Worm (Caenorhabditis elegans) whole organism, mixed stage, embryonic: ENCODE results near the gene C33F10.8.
"Not testable (repeated sequence)": the region's sequence is repeated elsewhere in the genome, so short reads cannot be mapped to it uniquely, and the experiment has no call there.

Source experiments
- M03D4.4 ChIP-seq: sonication (generic microtip); optimal IDR thresholded peaks from 2 replicates; lab custom pipeline; 2017; ENCODE audit warnings: mild to moderate bottlenecking, missing genetic modification characterization, missing compliant biosample characterization
- bed-3 ChIP-seq: fragments of 200-800 bp; sonication (Bioruptor generic); optimal IDR thresholded peaks from 3 replicates; lab custom pipeline; 2018; ENCODE audit warnings: mild to moderate bottlenecking, missing genetic modification characterization, moderate library complexity, missing compliant biosample characterization
- blmp-1 ChIP-seq: fragments of 150-350 bp; optimal IDR thresholded peaks from 2 replicates; lab custom pipeline; 2014; ENCODE audit warnings: missing biosample characterization, missing genetic modification characterization
- ceh-43 ChIP-seq: fragments of 200-800 bp; sonication (Bioruptor generic); optimal IDR thresholded peaks from 2 replicates; lab custom pipeline; 2018; ENCODE audit warnings: mild to moderate bottlenecking, missing genetic modification characterization, moderate library complexity, missing compliant biosample characterization
- ceh-83 ChIP-seq: fragments of 200-800 bp; sonication (Bioruptor generic); optimal IDR thresholded peaks from 2 replicates; lab custom pipeline; 2018; ENCODE audit warnings: mild to moderate bottlenecking, missing genetic modification characterization, missing compliant biosample characterization
- cnd-1 ChIP-seq: fragments of 200-800 bp; sonication (Bioruptor generic); optimal IDR thresholded peaks from 2 replicates; lab custom pipeline; 2018; ENCODE audit warnings: mild to moderate bottlenecking, missing genetic modification characterization, missing compliant biosample characterization
- drap-1 ChIP-seq: fragments of 200-800 bp; sonication (Bioruptor generic); optimal IDR thresholded peaks from 3 replicates; lab custom pipeline; 2018; ENCODE audit warnings: mild to moderate bottlenecking, missing genetic modification characterization, missing compliant biosample characterization
- elt-1 ChIP-seq: sonication (generic microtip); optimal IDR thresholded peaks from 2 replicates; lab custom pipeline; 2017; ENCODE audit warnings: missing genetic modification characterization, mild to moderate bottlenecking, missing compliant biosample characterization, antibody characterized with exemption, moderate library complexity, borderline replicate concordance; ENCODE audit not compliant: insufficient read depth
- elt-3 ChIP-seq: fragments of 150-350 bp; optimal IDR thresholded peaks from 2 replicates; lab custom pipeline; 2014; ENCODE audit warnings: missing biosample characterization, missing genetic modification characterization
- flh-1 ChIP-seq: fragments of 200-800 bp; sonication (Bioruptor generic); optimal IDR thresholded peaks from 2 replicates; lab custom pipeline; 2018; ENCODE audit warnings: mild to moderate bottlenecking, missing genetic modification characterization, moderate library complexity, missing compliant biosample characterization
- ham-2 ChIP-seq: fragments of 200-800 bp; sonication (Bioruptor generic); optimal IDR thresholded peaks from 2 replicates; lab custom pipeline; 2018; ENCODE audit warnings: mild to moderate bottlenecking, missing genetic modification characterization, missing compliant biosample characterization
- hlh-1 ChIP-seq: fragments of 150-350 bp; optimal IDR thresholded peaks from 2 replicates; lab custom pipeline; 2014; ENCODE audit warnings: missing biosample characterization, missing genetic modification reagents, missing genetic modification characterization
- lin-13 ChIP-seq: fragments of 150-350 bp; optimal IDR thresholded peaks from 2 replicates; lab custom pipeline; 2014; ENCODE audit warnings: missing biosample characterization, missing genetic modification characterization
- lin-32 ChIP-seq: fragments of 200-800 bp; sonication (Bioruptor generic); optimal IDR thresholded peaks from 2 replicates; lab custom pipeline; 2018; ENCODE audit warnings: mild to moderate bottlenecking, missing genetic modification characterization, missing compliant biosample characterization
- lsy-2 ChIP-seq: fragments of 150-350 bp; optimal IDR thresholded peaks from 2 replicates; lab custom pipeline; 2014; ENCODE audit warnings: missing biosample characterization, missing genetic modification characterization
- mab-5 ChIP-seq: fragments of 150-350 bp; optimal IDR thresholded peaks from 2 replicates; lab custom pipeline; 2014; ENCODE audit warnings: missing biosample characterization, missing genetic modification characterization
- nhr-12 ChIP-seq: fragments of 150-350 bp; optimal IDR thresholded peaks from 2 replicates; lab custom pipeline; 2014; ENCODE audit warnings: missing biosample characterization, missing genetic modification characterization
- nhr-2 ChIP-seq: fragments of 150-350 bp; optimal IDR thresholded peaks from 2 replicates; lab custom pipeline; 2014; ENCODE audit warnings: missing biosample characterization, missing genetic modification characterization
- nhr-237 ChIP-seq: fragments of 150-350 bp; optimal IDR thresholded peaks from 2 replicates; lab custom pipeline; 2014; ENCODE audit warnings: missing biosample characterization, missing genetic modification characterization
- nhr-28 ChIP-seq: fragments of 150-350 bp; optimal IDR thresholded peaks from 2 replicates; lab custom pipeline; 2014; ENCODE audit warnings: missing biosample characterization, missing genetic modification characterization
- nhr-76 ChIP-seq: sonication (generic microtip); optimal IDR thresholded peaks from 2 replicates; lab custom pipeline; 2017; ENCODE audit warnings: missing biosample characterization, missing genetic modification characterization
- pha-4 ChIP-seq: fragments of 150-350 bp; optimal IDR thresholded peaks from 2 replicates; lab custom pipeline; 2018; ENCODE audit warnings: missing biosample characterization, missing genetic modification reagents, missing genetic modification characterization
- sem-2 ChIP-seq: fragments of 200-800 bp; sonication (Bioruptor generic); optimal IDR thresholded peaks from 2 replicates; lab custom pipeline; 2018; ENCODE audit warnings: mild to moderate bottlenecking, missing genetic modification characterization, missing compliant biosample characterization
- snpc-4 ChIP-seq: fragments of 150-350 bp; optimal IDR thresholded peaks from 2 replicates; lab custom pipeline; 2014; ENCODE audit warnings: missing biosample characterization, missing genetic modification characterization
- sptf-1 ChIP-seq: sonication (generic microtip); optimal IDR thresholded peaks from 2 replicates; lab custom pipeline; 2017; ENCODE audit warnings: mild to moderate bottlenecking, missing genetic modification characterization, moderate library complexity, missing compliant biosample characterization
- tbx-8 ChIP-seq: fragments of 200-800 bp; sonication (Bioruptor generic); optimal IDR thresholded peaks from 2 replicates; lab custom pipeline; 2018; ENCODE audit warnings: mild to moderate bottlenecking, missing genetic modification characterization, moderate library complexity, missing compliant biosample characterization
- unc-120 ChIP-seq: sonication (generic microtip); optimal IDR thresholded peaks from 2 replicates; lab custom pipeline; 2017; ENCODE audit warnings: missing genetic modification characterization, missing compliant biosample characterization; ENCODE audit not compliant: poor library complexity, severe bottlenecking
- unc-39 ChIP-seq: fragments of 150-350 bp; optimal IDR thresholded peaks from 2 replicates; lab custom pipeline; 2014; ENCODE audit warnings: missing biosample characterization, missing genetic modification characterization
- unc-62 ChIP-seq: fragments of 150-350 bp; optimal IDR thresholded peaks from 2 replicates; lab custom pipeline; 2014; ENCODE audit warnings: missing biosample characterization, missing genetic modification reagents, missing genetic modification characterization
- zip-8 ChIP-seq: fragments of 150-350 bp; optimal IDR thresholded peaks from 2 replicates; lab custom pipeline; 2014; ENCODE audit warnings: missing biosample characterization, missing genetic modification characterization

The C33F10.8 gene

DNA sequence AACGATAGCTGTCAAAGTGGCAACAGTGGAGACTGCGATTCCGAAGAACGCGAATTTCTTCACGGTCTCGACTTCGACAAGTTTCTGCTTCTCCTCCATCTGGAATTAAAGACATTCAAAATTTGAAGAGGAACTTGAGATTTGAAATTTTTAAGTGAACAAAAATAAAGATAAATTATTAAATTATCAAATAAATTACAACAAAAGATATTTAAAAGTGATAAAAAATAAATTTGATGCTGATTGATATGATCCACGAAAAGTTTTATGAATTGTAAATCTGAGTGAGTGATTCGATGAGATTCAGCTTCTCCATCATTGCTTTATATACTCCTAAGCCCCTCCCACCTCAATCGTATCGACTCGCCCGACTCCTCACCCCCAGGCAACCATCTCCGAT, 42.4 kb upstream of the C33F10.8 start, which contains the start of gene col-17:
col-17 (minus strand) TSS at position 101 of the 400 bp plus-strand sequence.
- TF ChIP-seq M03D4.4 (tag; lab: Kevin White, UChicago) (no peak), zip-8 (tag; lab: Kevin White, UChicago) (no peak), pha-4 (tag; lab: Kevin White, UChicago) (no peak), lsy-2 (tag; lab: Kevin White, UChicago) (no peak)

DNA sequence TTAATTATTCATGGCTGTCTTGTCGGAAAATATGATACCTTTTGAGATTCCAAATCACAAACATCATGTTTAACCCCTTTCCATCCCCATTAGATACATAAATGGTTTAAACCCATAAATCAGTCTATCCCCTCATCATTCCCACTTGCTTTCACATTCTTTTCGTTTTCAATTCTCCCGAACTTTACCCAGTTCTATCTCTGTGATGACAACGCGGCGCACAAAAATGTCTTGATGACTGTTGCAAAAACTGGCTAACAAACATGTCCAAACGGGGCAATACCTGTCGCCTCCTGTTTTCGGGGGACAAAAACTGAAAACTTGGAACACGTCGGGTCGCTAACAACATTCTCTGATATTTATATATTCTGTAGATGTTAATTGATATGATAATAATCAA, 41.0 kb upstream of the C33F10.8 start:
- TF ChIP-seq bed-3 (GFP tag; lab: Kevin White, UChicago) (no peak), lsy-2 (tag; lab: Kevin White, UChicago) (no peak), M03D4.4 (tag; lab: Kevin White, UChicago) (no peak), elt-1 (tag; lab: Kevin White, UChicago) (no peak), ceh-83 (GFP tag; lab: Kevin White, UChicago) (no peak), zip-8 (tag; lab: Kevin White, UChicago) (no peak), tbx-8 (GFP tag; lab: Kevin White, UChicago) (no peak), sptf-1 (tag; lab: Kevin White, UChicago) (no peak), cnd-1 (tag; lab: Kevin White, UChicago) (no peak), lin-32 (no peak), mab-5 (tag; lab: Kevin White, UChicago) (no peak), hlh-1 (no peak), flh-1 (GFP tag; lab: Kevin White, UChicago) (no peak), nhr-237 (tag; lab: Kevin White, UChicago) (no peak), lin-13 (tag; lab: Kevin White, UChicago) (no peak), nhr-12 (tag; lab: Kevin White, UChicago) (no peak), ceh-43 (GFP tag; lab: Kevin White, UChicago) (no peak), nhr-2 (tag; lab: Kevin White, UChicago) (no peak)

ce11 chrII:4863357-4863756, 38.3 kb upstream of the C33F10.8 start, which contains the start of the genes mpst-4 and F11G11.14:
mpst-4 (minus strand) TSS chrII:4863457.
F11G11.14 (plus strand) TSS chrII:4863681.
- TF ChIP-seq hlh-1 (no peak), sem-2 (GFP tag; lab: Kevin White, UChicago) (no peak), cnd-1 (tag; lab: Kevin White, UChicago) (no peak), lin-13 (tag; lab: Kevin White, UChicago) (no peak), nhr-28 (tag; lab: Kevin White, UChicago) (no peak), unc-62 (GFP tag; lab: Kevin White, UChicago) (no peak), drap-1 (no peak), nhr-12 (tag; lab: Kevin White, UChicago) (no peak)

ce11 chrII:4860260-4860659, 35.2 kb upstream of the C33F10.8 start, which contains the start of the genes nspd-5 and F11G11.4:
nspd-5 (minus strand) TSS chrII:4860360.
F11G11.4 (plus strand) TSS chrII:4860594.
- not testable (repeated sequence) for TF ChIP-seq lsy-2, blmp-1, unc-39 (tag; lab: Kevin White, UChicago)

ce11 chrII:4858906-4859411, 33.9 kb upstream of the C33F10.8 start:
- TF ChIP-seq sptf-1 (tag; lab: Kevin White, UChicago) (no peak), drap-1 (no peak), nhr-12 (tag; lab: Kevin White, UChicago) (no peak), blmp-1 (tag; lab: Kevin White, UChicago) (no peak), pha-4 (tag; lab: Kevin White, UChicago) (no peak), flh-1 (GFP tag; lab: Kevin White, UChicago) (no peak), unc-62 (GFP tag; lab: Kevin White, UChicago) (no peak), mab-5 (tag; lab: Kevin White, UChicago) (no peak), elt-3 (tag; lab: Kevin White, UChicago) (no peak), unc-39 (tag; lab: Kevin White, UChicago) (no peak)

DNA sequence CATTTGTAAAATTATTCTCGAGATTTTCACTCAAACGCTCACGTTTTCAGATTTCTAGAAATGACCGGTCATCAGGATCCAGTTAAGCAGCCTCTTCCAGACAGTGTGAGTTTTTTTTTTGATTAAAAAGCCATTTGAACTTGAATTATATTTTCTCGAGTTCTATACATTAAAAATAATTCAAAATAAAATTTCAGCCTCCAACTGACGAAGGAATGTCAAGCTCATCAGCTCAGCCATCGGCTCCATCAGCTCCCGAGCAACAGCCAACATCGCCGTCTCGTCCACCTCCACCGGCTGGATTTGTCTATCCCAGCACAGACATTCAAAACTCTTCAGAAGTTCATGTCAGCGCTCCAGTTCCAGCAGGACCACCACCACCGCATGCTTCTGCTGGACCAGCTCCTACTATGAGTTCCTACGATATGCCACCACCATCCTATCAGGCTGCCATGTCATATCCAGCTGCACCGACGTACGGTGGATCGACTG, 32.9 kb upstream of the C33F10.8 start, which contains the start of gene F11G11.5:
F11G11.5 (plus strand) TSS at position 51 of the 492 bp plus-strand sequence.
- TF ChIP-seq unc-39 (tag; lab: Kevin White, UChicago), result no peak
- no peak for TF ChIP-seq ham-2
- no peak for TF ChIP-seq nhr-2 (tag; lab: Kevin White, UChicago)
- no peak for TF ChIP-seq blmp-1 (tag; lab: Kevin White, UChicago)
- no peak for TF ChIP-seq drap-1
- TF ChIP-seq ceh-43 (GFP tag; lab: Kevin White, UChicago), result no peak
- TF ChIP-seq mab-5 (tag; lab: Kevin White, UChicago), result no peak
- TF ChIP-seq sem-2 (GFP tag; lab: Kevin White, UChicago), result no peak
- TF ChIP-seq lin-32, result no peak
- TF ChIP-seq lin-13 (tag; lab: Kevin White, UChicago), result no peak
- TF ChIP-seq snpc-4 (tag; lab: Kevin White, UChicago), result no peak
- no peak for TF ChIP-seq nhr-76
- no peak for TF ChIP-seq M03D4.4 (tag; lab: Kevin White, UChicago)
- TF ChIP-seq unc-120 (tag; lab: Kevin White, UChicago), result no peak
- no peak for TF ChIP-seq sptf-1 (tag; lab: Kevin White, UChicago)
- TF ChIP-seq elt-1 (tag; lab: Kevin White, UChicago), result no peak
- TF ChIP-seq tbx-8 (GFP tag; lab: Kevin White, UChicago), result no peak
